Fruit fly (Drosophila melanogaster): Measurements from ENCODE around the gene CG4768.

DNA sequence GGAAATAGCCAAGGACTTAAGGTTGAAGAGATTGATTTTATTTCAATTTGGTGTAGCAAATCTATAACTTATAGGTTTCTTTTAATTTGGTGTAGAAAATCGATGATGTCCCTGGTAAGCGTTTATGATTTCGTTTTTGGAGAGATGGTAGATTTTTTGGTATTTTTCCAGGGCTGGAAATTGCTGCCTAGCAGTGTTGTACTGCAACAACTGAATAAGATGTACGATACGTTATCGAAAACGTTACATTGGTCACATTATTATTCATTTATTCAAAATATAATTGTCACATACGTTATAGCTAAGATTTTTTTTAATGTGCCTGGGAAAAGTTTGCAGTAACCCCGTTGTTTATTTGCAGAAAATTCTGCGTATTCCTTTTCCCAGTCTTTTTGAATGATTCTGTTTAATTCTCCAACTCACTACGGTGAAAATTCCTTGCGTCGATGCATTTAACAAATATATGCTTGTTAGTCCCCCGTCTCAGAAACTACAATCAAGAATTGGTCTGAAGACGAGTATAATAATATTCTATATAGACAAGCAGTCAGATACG, 5.0 kb upstream of the CG4768 start, which contains the start of the genes CG9609 and Sap30:
- TF ChIP-seq psq (GFP tag; optimal IDR thresholded peaks at IDR 0.05), result no peak
- no peak for TF ChIP-seq h (GFP tag; optimal IDR thresholded peaks at IDR 0.05)
- no peak for TF ChIP-seq woc (GFP tag; optimal IDR thresholded peaks at IDR 0.05)
- TF ChIP-seq fru (GFP tag; optimal IDR thresholded peaks at IDR 0.05), result no peak
- no peak for TF ChIP-seq GATAd (GFP tag; optimal IDR thresholded peaks at IDR 0.05)
- TF ChIP-seq pan (optimal IDR thresholded peaks at IDR 0.05), result no peak

All from whole organism, wandering third instar larva.